Worm (Caenorhabditis elegans) whole organism, late embryonic: ENCODE data around the gene Y73F8A.36.

Experiments used
- C38D4.7 ChIP-seq: fragments of 200-800 bp; sonication (Bioruptor generic); optimal IDR thresholded peaks from 2 replicates; lab custom pipeline; 2018; ENCODE audit warnings: mild to moderate bottlenecking, missing genetic modification characterization, moderate library complexity, missing compliant biosample characterization
- K02D7.2 ChIP-seq: sonication (generic microtip); optimal IDR thresholded peaks from 2 replicates; lab custom pipeline; 2017; ENCODE audit warnings: mild to moderate bottlenecking, missing genetic modification characterization, missing compliant biosample characterization
- T23F11.4 ChIP-seq: fragments of 200-800 bp; sonication (Bioruptor generic); optimal IDR thresholded peaks from 2 replicates; lab custom pipeline; 2018; ENCODE audit warnings: mild to moderate bottlenecking, missing genetic modification characterization, missing compliant biosample characterization
- Y22D7AL.16 ChIP-seq: sonication (generic microtip); optimal IDR thresholded peaks from 2 replicates; lab custom pipeline; 2016; ENCODE audit warnings: missing genetic modification characterization, missing compliant biosample characterization
- ahr-1 ChIP-seq: sonication (generic microtip); optimal IDR thresholded peaks from 2 replicates; lab custom pipeline; 2016; ENCODE audit warnings: missing genetic modification characterization, missing compliant biosample characterization
- ama-1 ChIP-seq: fragments of 150-350 bp; optimal IDR thresholded peaks from 2 replicates; lab custom pipeline; 2014
- ceh-14 ChIP-seq: sonication (generic microtip); optimal IDR thresholded peaks from 2 replicates; lab custom pipeline; 2016; ENCODE audit warnings: missing genotype, missing genetic modification characterization, missing compliant biosample characterization
- ceh-18 ChIP-seq: sonication (generic microtip); optimal IDR thresholded peaks from 2 replicates; lab custom pipeline; 2016; ENCODE audit warnings: missing genetic modification characterization, missing compliant biosample characterization
- ceh-19 ChIP-seq: fragments of 200-800 bp; sonication (Bioruptor generic); optimal IDR thresholded peaks from 2 replicates; lab custom pipeline; 2018; ENCODE audit warnings: mild to moderate bottlenecking, missing genetic modification characterization, missing compliant biosample characterization
- ceh-30 ChIP-seq: fragments of 150-350 bp; optimal IDR thresholded peaks from 2 replicates; lab custom pipeline; 2014; ENCODE audit warnings: missing biosample characterization, missing genetic modification characterization
- ceh-31 ChIP-seq: sonication (generic microtip); optimal IDR thresholded peaks from 2 replicates; lab custom pipeline; 2016; ENCODE audit warnings: missing genetic modification characterization, missing compliant biosample characterization
- ceh-34 ChIP-seq: sonication (generic microtip); optimal IDR thresholded peaks from 2 replicates; lab custom pipeline; 2016; ENCODE audit warnings: mild to moderate bottlenecking, missing genetic modification characterization, missing compliant biosample characterization
- ceh-48 ChIP-seq: sonication (generic microtip); optimal IDR thresholded peaks from 2 replicates; lab custom pipeline; 2016; ENCODE audit warnings: missing genetic modification characterization, inconsistent platforms, missing compliant biosample characterization
- ceh-6 ChIP-seq: fragments of 200-800 bp; sonication (Bioruptor generic); optimal IDR thresholded peaks from 2 replicates; lab custom pipeline; 2018; ENCODE audit warnings: mild to moderate bottlenecking, missing genetic modification characterization, missing compliant biosample characterization
- ceh-9 ChIP-seq: sonication (generic microtip); optimal IDR thresholded peaks from 2 replicates; lab custom pipeline; 2016; ENCODE audit warnings: mild to moderate bottlenecking, missing genetic modification characterization, inconsistent platforms, missing compliant biosample characterization
- dve-1 ChIP-seq: sonication (generic microtip); optimal IDR thresholded peaks from 2 replicates; lab custom pipeline; 2017; ENCODE audit warnings: antibody characterized with exemption, mild to moderate bottlenecking, missing genetic modification characterization, missing compliant biosample characterization
- elt-4 ChIP-seq: sonication (generic microtip); optimal IDR thresholded peaks from 2 replicates; lab custom pipeline; 2016; ENCODE audit warnings: missing genetic modification characterization, missing compliant biosample characterization
- ets-4 ChIP-seq: sonication (generic microtip); optimal IDR thresholded peaks from 2 replicates; lab custom pipeline; 2016; ENCODE audit warnings: missing genetic modification characterization, missing compliant biosample characterization
- eyg-1 ChIP-seq: sonication (generic microtip); optimal IDR thresholded peaks from 2 replicates; lab custom pipeline; 2016; ENCODE audit warnings: missing genotype, missing genetic modification characterization, missing compliant biosample characterization
- fkh-10 ChIP-seq: fragments of 150-350 bp; optimal IDR thresholded peaks from 2 replicates; lab custom pipeline; 2014; ENCODE audit warnings: missing biosample characterization, missing genetic modification reagents, missing genetic modification characterization
- gmeb-2 ChIP-seq: sonication (generic microtip); optimal IDR thresholded peaks from 2 replicates; lab custom pipeline; 2016; ENCODE audit warnings: missing genetic modification characterization, inconsistent platforms, missing compliant biosample characterization
- hlh-30 ChIP-seq: sonication (generic microtip); optimal IDR thresholded peaks from 2 replicates; lab custom pipeline; 2017; ENCODE audit warnings: antibody characterized with exemption, missing genetic modification characterization, missing compliant biosample characterization; ENCODE audit not compliant: insufficient read depth
- hlh-6 ChIP-seq: sonication (generic microtip); optimal IDR thresholded peaks from 2 replicates; lab custom pipeline; 2016; ENCODE audit warnings: missing genotype, missing genetic modification characterization, missing compliant biosample characterization
- hlh-8 ChIP-seq: sonication (generic microtip); optimal IDR thresholded peaks from 2 replicates; lab custom pipeline; 2016; ENCODE audit warnings: missing genotype, missing genetic modification characterization, missing compliant biosample characterization
- lim-6 ChIP-seq: sonication (generic microtip); optimal IDR thresholded peaks from 2 replicates; lab custom pipeline; 2016; ENCODE audit warnings: missing genetic modification characterization, missing compliant biosample characterization
- lin-11 ChIP-seq: fragments of 200-800 bp; sonication (Bioruptor generic); optimal IDR thresholded peaks from 2 replicates; lab custom pipeline; 2018; ENCODE audit warnings: mild to moderate bottlenecking, missing genetic modification characterization, missing compliant biosample characterization
- madf-2 ChIP-seq: sonication (generic microtip); optimal IDR thresholded peaks from 2 replicates; lab custom pipeline; 2017; ENCODE audit warnings: missing genetic modification characterization, missing compliant biosample characterization
- npax-4 ChIP-seq: sonication (generic microtip); optimal IDR thresholded peaks from 2 replicates; lab custom pipeline; 2016; ENCODE audit warnings: missing genetic modification characterization, missing compliant biosample characterization
- pag-3 ChIP-seq: sonication (generic microtip); optimal IDR thresholded peaks from 2 replicates; lab custom pipeline; 2016; ENCODE audit warnings: missing compliant biosample characterization, missing genetic modification characterization, borderline replicate concordance
- pqm-1 ChIP-seq: sonication (generic microtip); optimal IDR thresholded peaks from 2 replicates; lab custom pipeline; 2016; ENCODE audit warnings: missing genetic modification characterization, missing compliant biosample characterization
- ref-2 ChIP-seq: sonication (generic microtip); optimal IDR thresholded peaks from 2 replicates; lab custom pipeline; 2016; ENCODE audit warnings: missing genetic modification characterization, missing compliant biosample characterization
- rnt-1 ChIP-seq: sonication (generic microtip); optimal IDR thresholded peaks from 2 replicates; lab custom pipeline; 2016; ENCODE audit warnings: missing genetic modification characterization, missing compliant biosample characterization
- sdc-2 ChIP-seq: sonication (generic microtip); optimal IDR thresholded peaks from 2 replicates; lab custom pipeline; 2016; ENCODE audit warnings: missing genotype, missing genetic modification characterization, missing compliant biosample characterization
- sox-4 ChIP-seq: sonication (generic microtip); optimal IDR thresholded peaks from 2 replicates; lab custom pipeline; 2017; ENCODE audit warnings: mild to moderate bottlenecking, missing genetic modification characterization, inconsistent platforms, missing compliant biosample characterization
- syd-9 ChIP-seq: sonication (generic microtip); optimal IDR thresholded peaks from 2 replicates; lab custom pipeline; 2016; ENCODE audit warnings: mild to moderate bottlenecking, missing genetic modification characterization, moderate library complexity, missing compliant biosample characterization
- tbx-2 ChIP-seq: sonication (generic microtip); optimal IDR thresholded peaks from 2 replicates; lab custom pipeline; 2016; ENCODE audit warnings: missing genetic modification characterization, missing compliant biosample characterization
- tbx-7 ChIP-seq: sonication (generic microtip); optimal IDR thresholded peaks from 2 replicates; lab custom pipeline; 2016; ENCODE audit warnings: missing genotype, missing genetic modification characterization, missing compliant biosample characterization
- ttx-3 ChIP-seq: sonication (generic microtip); optimal IDR thresholded peaks from 2 replicates; lab custom pipeline; 2016; ENCODE audit warnings: missing genetic modification reagents, missing genetic modification characterization, missing compliant biosample characterization
- unc-42 ChIP-seq: sonication (generic microtip); optimal IDR thresholded peaks from 2 replicates; lab custom pipeline; 2016; ENCODE audit warnings: missing genotype, missing genetic modification characterization, missing compliant biosample characterization
- unc-55 ChIP-seq: sonication (generic microtip); optimal IDR thresholded peaks from 2 replicates; lab custom pipeline; 2017; ENCODE audit warnings: missing biosample characterization, missing genetic modification reagents, missing genetic modification characterization
- unc-86 ChIP-seq: sonication (generic microtip); optimal IDR thresholded peaks from 2 replicates; lab custom pipeline; 2016; ENCODE audit warnings: missing genetic modification characterization, missing compliant biosample characterization
- zip-5 ChIP-seq: sonication (generic microtip); optimal IDR thresholded peaks from 2 replicates; lab custom pipeline; 2016; ENCODE audit warnings: missing genetic modification characterization, missing compliant biosample characterization

Y73F8A.36 gene

ce11 chrIV:15245655-15246054 lies at the start of gene Y73F8A.36:
Gene Y73F8A.36, plus strand, starts transcription at chrIV:15245955.
- TF ChIP-seq T23F11.4 (GFP tag; lab: Kevin White, UChicago) (no peak), C38D4.7 (no peak), zip-5 (tag; lab: Kevin White, UChicago) (no peak), ceh-19 (no peak), syd-9 (tag; lab: Kevin White, UChicago) (no peak), ahr-1 (tag; lab: Kevin White, UChicago) (no peak), Y22D7AL.16 (no peak)

- no peak for TF ChIP-seq pqm-1 (tag; lab: Kevin White, UChicago)
Measured at ce11 chrIV:15202923-15203322, 42.8 kb upstream of the Y73F8A.36 start, which contains the start of gene sra-30. Gene sra-30, minus strand, starts transcription at chrIV:15203023.

- TF ChIP-seq ahr-1 (tag; lab: Kevin White, UChicago) (no peak), elt-4 (tag; lab: Kevin White, UChicago) (no peak), ets-4 (no peak), unc-86 (tag; lab: Kevin White, UChicago) (no peak), ceh-18 (tag; lab: Kevin White, UChicago) (no peak), madf-2 (tag; lab: Kevin White, UChicago) (no peak), ceh-30 (no peak), tbx-7 (tag; lab: Kevin White, UChicago) (no peak), rnt-1 (tag; lab: Kevin White, UChicago) (no peak), ceh-34 (tag; lab: Kevin White, UChicago) (no peak), ceh-14 (tag; lab: Kevin White, UChicago) (no peak), unc-55 (no peak), ceh-6 (no peak), lin-11 (no peak)
Measured at ce11 chrIV:15206649-15207048, 39.1 kb upstream of the Y73F8A.36 start.

- no peak for TF ChIP-seq ttx-3 (tag; lab: Kevin White, UChicago)
- TF ChIP-seq npax-4 (tag; lab: Kevin White, UChicago) = no peak
Measured at ce11 chrIV:15210482-15210881, 35.3 kb upstream of the Y73F8A.36 start.

ce11 chrIV:15214694-15215093 lies 31.1 kb upstream of the Y73F8A.36 start:
- TF ChIP-seq gmeb-2 (tag; lab: Kevin White, UChicago) (no peak), dve-1 (no peak)
- TF ChIP-seq, all 69 proteins: peak for 0

ce11 chrIV:15215470-15215869 lies 30.3 kb upstream of the Y73F8A.36 start, which contains the start of gene Y40H7A.10:
Gene Y40H7A.10, minus strand, starts transcription at chrIV:15215597.
- TF ChIP-seq ama-1 (lab: Kevin White, UChicago) (no peak), unc-42 (tag; lab: Kevin White, UChicago) (no peak), ref-2 (tag; lab: Kevin White, UChicago) (no peak), unc-86 (tag; lab: Kevin White, UChicago) (no peak), fkh-10 (GFP tag; lab: Kevin White, UChicago) (no peak), ceh-31 (tag; lab: Kevin White, UChicago) (no peak), gmeb-2 (tag; lab: Kevin White, UChicago) (no peak), ceh-48 (no peak), K02D7.2 (no peak), pqm-1 (tag; lab: Kevin White, UChicago) (no peak), Y22D7AL.16 (no peak)

ce11 chrIV:15220253-15220652 lies 25.5 kb upstream of the Y73F8A.36 start, which contains the start of gene Y40H7A.11:
Gene Y40H7A.11, minus strand, starts transcription at chrIV:15220353.
- TF ChIP-seq hlh-30 (tag; lab: Kevin White, UChicago) (no peak), ref-2 (tag; lab: Kevin White, UChicago) (no peak), ama-1 (lab: Kevin White, UChicago) (no peak), tbx-2 (tag; lab: Kevin White, UChicago) (no peak), sdc-2 (tag; lab: Kevin White, UChicago) (no peak), ceh-31 (tag; lab: Kevin White, UChicago) (no peak), ceh-30 (no peak), ceh-48 (no peak), hlh-8 (no peak), T23F11.4 (GFP tag; lab: Kevin White, UChicago) (no peak), hlh-6 (tag; lab: Kevin White, UChicago) (no peak), ceh-9 (tag; lab: Kevin White, UChicago) (no peak), sox-4 (tag; lab: Kevin White, UChicago) (no peak), npax-4 (tag; lab: Kevin White, UChicago) (no peak), eyg-1 (tag; lab: Kevin White, UChicago) (no peak), syd-9 (tag; lab: Kevin White, UChicago) (no peak), pag-3 (tag; lab: Kevin White, UChicago) (no peak), lin-11 (no peak), lim-6 (tag; lab: Kevin White, UChicago) (no peak)
